Worm (Caenorhabditis elegans): Measurements from ENCODE around the gene C30G12.4.

DNA sequence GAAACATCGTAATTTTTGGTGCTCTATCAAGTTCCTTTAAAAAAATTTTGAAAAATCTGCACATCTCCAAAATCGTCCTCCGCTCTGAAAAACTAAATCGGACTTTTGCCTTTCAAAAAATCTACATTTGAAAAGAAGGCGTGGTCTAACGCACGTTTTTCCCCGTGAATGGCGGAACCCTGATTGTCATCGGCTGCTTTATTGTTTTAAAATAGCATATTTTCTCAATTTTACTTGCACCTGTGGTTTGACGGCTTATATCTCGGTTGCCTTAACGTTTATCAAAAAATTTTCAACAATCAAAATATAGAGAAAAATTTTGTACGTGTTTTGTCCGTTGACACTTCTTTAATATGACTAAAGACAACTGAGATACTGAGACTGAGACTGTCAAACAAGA, 30.0 kb upstream of the C30G12.4 start:
- TF ChIP-seq nhr-12 (tag; optimal IDR thresholded peaks at IDR 0.05), result no peak
- no peak for TF ChIP-seq elt-1 (tag; optimal IDR thresholded peaks at IDR 0.05)
- TF ChIP-seq alr-1 (tag; optimal IDR thresholded peaks at IDR 0.05), result no peak
- no peak for TF ChIP-seq lsy-2 (tag; optimal IDR thresholded peaks at IDR 0.05)
- no peak for TF ChIP-seq unc-62 (GFP tag; optimal IDR thresholded peaks at IDR 0.05)

Data from whole organism, L2 larva.